Fruit fly (Drosophila melanogaster) whole organism, prepupa: ENCODE results near the gene Nup154.

Source experiments
- Blimp-1 ChIP-seq: fragments of 200-800 bp; sonication (Bioruptor generic); optimal IDR thresholded peaks from 3 replicates; lab custom pipeline; 2017; ENCODE audit warnings: missing biosample characterization, missing genetic modification characterization, mild to moderate bottlenecking, moderate library complexity, missing genetic modification reagents
- CG10631 ChIP-seq: fragments of 200-800 bp; sonication (Bioruptor generic); optimal IDR thresholded peaks from 2 replicates; lab custom pipeline; 2016; ENCODE audit warnings: missing biosample characterization, missing genetic modification characterization
- CG10669 ChIP-seq: fragments of 200-800 bp; sonication (Bioruptor generic); optimal IDR thresholded peaks from 3 replicates; lab custom pipeline; 2018; ENCODE audit warnings: missing biosample characterization, mild to moderate bottlenecking, missing genetic modification characterization, moderate library complexity
- CG11294 ChIP-seq: fragments of 200-800 bp; sonication (Bioruptor generic); IDR thresholded peaks from 2 replicates; pipeline ENCODE4 v1.3.6; 2022; ENCODE audit warnings: missing biosample characterization, missing genetic modification characterization
- CG11762 ChIP-seq: fragments of 200-800 bp; sonication (Bioruptor generic); optimal IDR thresholded peaks from 3 replicates; lab custom pipeline; 2016; ENCODE audit warnings: missing biosample characterization, missing genetic modification characterization; ENCODE audit not compliant: insufficient read depth
- CG11902 ChIP-seq: fragments of 200-800 bp; sonication (Bioruptor generic); optimal IDR thresholded peaks from 3 replicates; lab custom pipeline; 2016; ENCODE audit warnings: missing biosample characterization, missing genetic modification characterization
- CG15336 ChIP-seq: fragments of 200-800 bp; sonication (Bioruptor generic); IDR thresholded peaks from 2 replicates; pipeline ENCODE4 v1.3.6; 2022; ENCODE audit warnings: missing biosample characterization, missing genetic modification characterization
- CG1621 ChIP-seq: fragments of 200-800 bp; sonication (Bioruptor generic); optimal IDR thresholded peaks from 3 replicates; lab custom pipeline; 2018; ENCODE audit warnings: missing biosample characterization, mild to moderate bottlenecking, missing genetic modification characterization
- CG16779 ChIP-seq: fragments of 200-800 bp; sonication (Bioruptor generic); optimal IDR thresholded peaks from 3 replicates; lab custom pipeline; 2017; ENCODE audit warnings: missing biosample characterization, mild to moderate bottlenecking, missing genetic modification characterization
- CG31627 ChIP-seq: fragments of 200-800 bp; sonication (Bioruptor generic); optimal IDR thresholded peaks from 3 replicates; lab custom pipeline; 2016; ENCODE audit warnings: missing biosample characterization, missing genetic modification characterization
- CG32006 ChIP-seq: fragments of 200-800 bp; sonication (Bioruptor generic); optimal IDR thresholded peaks from 3 replicates; lab custom pipeline; 2017; ENCODE audit warnings: missing biosample characterization, mild to moderate bottlenecking, missing genetic modification characterization
- CG34406 ChIP-seq: fragments of 200-800 bp; sonication (Bioruptor generic); optimal IDR thresholded peaks from 3 replicates; lab custom pipeline; 2016; ENCODE audit warnings: missing biosample characterization, missing genetic modification characterization
- CG4318 ChIP-seq: fragments of 200-800 bp; sonication (Bioruptor generic); optimal IDR thresholded peaks from 3 replicates; lab custom pipeline; 2017; ENCODE audit warnings: missing biosample characterization, mild to moderate bottlenecking, missing genetic modification characterization
- CG6163 ChIP-seq: fragments of 200-800 bp; sonication (Bioruptor generic); IDR thresholded peaks from 3 replicates; pipeline ENCODE4 v1.3.6; 2022; ENCODE audit warnings: missing biosample characterization, missing genetic modification characterization
- CG6276 ChIP-seq: fragments of 200-800 bp; sonication (Bioruptor generic); optimal IDR thresholded peaks from 2 replicates; lab custom pipeline; 2017; ENCODE audit warnings: missing biosample characterization, mild to moderate bottlenecking, missing genetic modification characterization
- CG6792 ChIP-seq: fragments of 200-800 bp; sonication (Bioruptor generic); optimal IDR thresholded peaks from 3 replicates; lab custom pipeline; 2016; ENCODE audit warnings: missing biosample characterization, missing genetic modification characterization
- CG6854 ChIP-seq: fragments of 200-800 bp; sonication (Bioruptor generic); optimal IDR thresholded peaks from 2 replicates; lab custom pipeline; 2017; ENCODE audit warnings: missing biosample characterization, mild to moderate bottlenecking, missing genetic modification characterization
- CG7368 ChIP-seq: fragments of 200-800 bp; sonication (Bioruptor generic); optimal IDR thresholded peaks from 3 replicates; lab custom pipeline; 2016; ENCODE audit warnings: missing biosample characterization, missing genetic modification characterization
- CG8119 ChIP-seq: fragments of 200-800 bp; sonication (Bioruptor generic); IDR thresholded peaks from 3 replicates; pipeline ENCODE4 v1.3.6; 2022; ENCODE audit warnings: missing biosample characterization, missing genetic modification characterization
- CG8319 ChIP-seq: fragments of 200-800 bp; sonication (Bioruptor generic); optimal IDR thresholded peaks from 3 replicates; lab custom pipeline; 2016; ENCODE audit warnings: missing biosample characterization, missing genetic modification characterization
- CG8632 ChIP-seq: fragments of 200-800 bp; sonication (Bioruptor generic); optimal IDR thresholded peaks from 3 replicates; lab custom pipeline; 2016; ENCODE audit warnings: missing biosample characterization, missing genetic modification characterization
- Eip78C ChIP-seq: fragments of 200-800 bp; sonication (Bioruptor generic); peaks from one replicate; lab custom pipeline; 2016; ENCODE audit warnings: missing biosample characterization, missing genetic modification characterization
- Eip93F ChIP-seq: fragments of 200-800 bp; sonication (Bioruptor generic); optimal IDR thresholded peaks from 2 replicates; lab custom pipeline; 2016; ENCODE audit warnings: missing biosample characterization, mild to moderate bottlenecking, missing genetic modification characterization
- Ets21C ChIP-seq: fragments of 200-800 bp; sonication (Bioruptor generic); optimal IDR thresholded peaks from 3 replicates; lab custom pipeline; 2016; ENCODE audit warnings: missing biosample characterization, missing genetic modification characterization
- Ets96B ChIP-seq: fragments of 200-800 bp; optimal IDR thresholded peaks from 2 replicates; lab custom pipeline; 2019; ENCODE audit warnings: missing biosample characterization, mild to moderate bottlenecking, missing genetic modification characterization, moderate library complexity
- Gug ChIP-seq: fragments of 200-800 bp; sonication (Bioruptor generic); IDR thresholded peaks from 2 replicates; pipeline ENCODE4 v1.3.6; 2022; ENCODE audit warnings: missing biosample characterization, missing genetic modification characterization
- Hr38 ChIP-seq: sonication (Bioruptor generic); optimal IDR thresholded peaks from 2 replicates; lab custom pipeline; 2016; ENCODE audit warnings: missing biosample characterization, missing genetic modification characterization
- Hr39 ChIP-seq: fragments of 200-800 bp; sonication (Bioruptor generic); optimal IDR thresholded peaks from 2 replicates; lab custom pipeline; 2016; ENCODE audit warnings: missing biosample characterization, missing genetic modification characterization
- Hr4 ChIP-seq: fragments of 200-800 bp; sonication (Bioruptor generic); optimal IDR thresholded peaks from 3 replicates; lab custom pipeline; 2016; ENCODE audit warnings: missing biosample characterization, missing genetic modification characterization
- Lpt ChIP-seq: fragments of 200-800 bp; sonication (Bioruptor generic); optimal IDR thresholded peaks from 3 replicates; lab custom pipeline; 2016; ENCODE audit warnings: missing biosample characterization, missing genetic modification characterization
- Met ChIP-seq: fragments of 200-800 bp; sonication (Bioruptor generic); optimal IDR thresholded peaks from 3 replicates; lab custom pipeline; 2016; ENCODE audit warnings: missing biosample characterization, missing genetic modification characterization
- Smox ChIP-seq: fragments of 200-800 bp; sonication (Bioruptor generic); optimal IDR thresholded peaks from 3 replicates; lab custom pipeline; 2016; ENCODE audit warnings: missing biosample characterization, missing genetic modification characterization
- Sox102F ChIP-seq: fragments of 200-800 bp; sonication (Bioruptor generic); optimal IDR thresholded peaks from 2 replicates; lab custom pipeline; 2016; ENCODE audit warnings: missing biosample characterization, mild to moderate bottlenecking, missing genetic modification characterization
- Sox14 ChIP-seq: fragments of 200-800 bp; sonication (Bioruptor generic); optimal IDR thresholded peaks from 3 replicates; lab custom pipeline; 2016; ENCODE audit warnings: missing biosample characterization, missing genetic modification characterization
- Sox15 ChIP-seq: fragments of 200-800 bp; sonication (Bioruptor generic); optimal IDR thresholded peaks from 3 replicates; lab custom pipeline; 2016; ENCODE audit warnings: missing biosample characterization, missing genetic modification characterization
- achi ChIP-seq: fragments of 200-800 bp; sonication (Bioruptor generic); optimal IDR thresholded peaks from 3 replicates; lab custom pipeline; 2016; ENCODE audit warnings: missing biosample characterization, missing genetic modification characterization
- acj6 ChIP-seq: fragments of 200-800 bp; sonication (Bioruptor generic); optimal IDR thresholded peaks from 3 replicates; lab custom pipeline; 2016; ENCODE audit warnings: missing biosample characterization, missing genetic modification characterization
- cyc ChIP-seq: fragments of 200-800 bp; sonication (Bioruptor generic); optimal IDR thresholded peaks from 3 replicates; lab custom pipeline; 2016; ENCODE audit warnings: missing biosample characterization, missing genetic modification characterization
- dac ChIP-seq: fragments of 200-800 bp; sonication (Bioruptor generic); optimal IDR thresholded peaks from 2 replicates; lab custom pipeline; 2017; ENCODE audit warnings: missing biosample characterization, mild to moderate bottlenecking, missing genetic modification characterization
- dsx ChIP-seq: fragments of 200-800 bp; optimal IDR thresholded peaks from 3 replicates; lab custom pipeline; 2019; ENCODE audit warnings: missing biosample characterization, mild to moderate bottlenecking, missing genetic modification characterization, moderate library complexity; ENCODE audit not compliant: poor library complexity, severe bottlenecking
- eg ChIP-seq: fragments of 200-800 bp; sonication (Bioruptor generic); IDR thresholded peaks from 3 replicates; pipeline ENCODE4 v1.3.6; 2022; ENCODE audit warnings: missing biosample characterization, missing genetic modification characterization
- esn ChIP-seq: fragments of 200-800 bp; sonication (Bioruptor generic); optimal IDR thresholded peaks from 2 replicates; lab custom pipeline; 2016; ENCODE audit warnings: missing biosample characterization, mild to moderate bottlenecking, missing genetic modification characterization, moderate library complexity
- fd85E ChIP-seq: fragments of 200-800 bp; sonication (Bioruptor generic); optimal IDR thresholded peaks from 3 replicates; lab custom pipeline; 2016; ENCODE audit warnings: missing biosample characterization, missing genetic modification characterization
- fkh ChIP-seq: fragments of 200-800 bp; sonication (Bioruptor generic); optimal IDR thresholded peaks from 3 replicates; lab custom pipeline; 2017; ENCODE audit warnings: missing biosample characterization, mild to moderate bottlenecking, missing genetic modification characterization, moderate library complexity
- lz ChIP-seq: fragments of 200-800 bp; sonication (Bioruptor generic); optimal IDR thresholded peaks from 3 replicates; lab custom pipeline; 2016; ENCODE audit warnings: missing biosample characterization, missing genetic modification characterization
- net ChIP-seq: fragments of 200-800 bp; sonication (Bioruptor generic); optimal IDR thresholded peaks from 3 replicates; lab custom pipeline; 2016; ENCODE audit warnings: missing biosample characterization, missing genetic modification characterization
- pdm3 ChIP-seq: fragments of 200-800 bp; sonication (Bioruptor generic); optimal IDR thresholded peaks from 3 replicates; lab custom pipeline; 2016; ENCODE audit warnings: missing biosample characterization, missing genetic modification characterization
- salr ChIP-seq, 2 experiments: fragments of 200-800 bp; sonication (Bioruptor generic); optimal IDR thresholded peaks; 3 replicates each; lab custom pipeline; 2016 to 2018; ENCODE audit warnings: missing biosample characterization in 2 of 2, missing genetic modification characterization in 2 of 2, mild to moderate bottlenecking in 1 of 2
- spab ChIP-seq: fragments of 200-800 bp; sonication (Bioruptor generic); optimal IDR thresholded peaks from 2 replicates; lab custom pipeline; 2017; ENCODE audit warnings: missing biosample characterization, mild to moderate bottlenecking, missing genetic modification characterization, missing genetic modification reagents
- ss ChIP-seq, 2 experiments: fragments of 200-800 bp; sonication (Bioruptor generic); optimal IDR thresholded peaks; 2 replicates in 1 of 2; 3 replicates in 1 of 2; lab custom pipeline; 2017 to 2018; ENCODE audit warnings: mild to moderate bottlenecking in 2 of 2, missing biosample characterization in 2 of 2, missing genetic modification characterization in 2 of 2, moderate library complexity in 1 of 2
- svp ChIP-seq: fragments of 200-800 bp; sonication (Bioruptor generic); peaks from one replicate; lab custom pipeline; 2016; ENCODE audit warnings: missing biosample characterization, missing genetic modification characterization
- topi ChIP-seq: fragments of 200-800 bp; sonication (Bioruptor generic); optimal IDR thresholded peaks from 3 replicates; lab custom pipeline; 2016; ENCODE audit warnings: missing biosample characterization, missing genetic modification characterization
- vri ChIP-seq: fragments of 200-800 bp; sonication (Bioruptor generic); optimal IDR thresholded peaks from 3 replicates; lab custom pipeline; 2016; ENCODE audit warnings: missing biosample characterization, mild to moderate bottlenecking, missing genetic modification characterization

Nup154 gene

dm6 chr2L:11022804-11023203 lies 18.2 kb downstream of the Nup154 start:
- TF ChIP-seq Eip93F (GFP tag; lab: Kevin White, UChicago) = no peak
- no peak for TF ChIP-seq Hr38 (GFP tag; lab: Kevin White, UChicago)
- no peak for TF ChIP-seq Lpt
- no peak for TF ChIP-seq Blimp-1 (GFP tag; lab: Kevin White, UChicago)
- TF ChIP-seq Met (GFP tag; lab: Kevin White, UChicago) = peak; percentile 35
- peak; percentile 87 for TF ChIP-seq Eip78C
- TF ChIP-seq vri (GFP tag; lab: Kevin White, UChicago) = peak; percentile 1
- TF ChIP-seq CG8319 (GFP tag; lab: Kevin White, UChicago) = no peak
- peak; percentile 41; the same call in 1 of the 3 replicates for TF ChIP-seq CG6163 (GFP tag; lab: Robert Waterston, UW)
- TF ChIP-seq CG15336 (GFP tag; lab: Robert Waterston, UW) = peak; percentile 25; the same call in 1 of the 2 replicates
- TF ChIP-seq fd85E (GFP tag; lab: Kevin White, UChicago) = no peak
- TF ChIP-seq fkh (GFP tag; lab: Kevin White, UChicago) = no peak
- peak; percentile 67 for TF ChIP-seq svp
- no peak for TF ChIP-seq CG6792 (GFP tag; lab: Kevin White, UChicago)
- no peak for TF ChIP-seq lz (GFP tag; lab: Kevin White, UChicago)
- peak; percentile 28 for TF ChIP-seq pdm3
- no peak for TF ChIP-seq ss (GFP tag; optimal IDR thresholded peaks at IDR 0.05; lab: Kevin White, UChicago)
- no peak for TF ChIP-seq CG7368 (GFP tag; lab: Kevin White, UChicago)
- peak; percentile 0 for TF ChIP-seq cyc
- TF ChIP-seq dsx = no peak
- TF ChIP-seq spab (GFP tag; lab: Kevin White, UChicago) = no peak
- TF ChIP-seq Hr39 (GFP tag; lab: Kevin White, UChicago) = peak; percentile 9
- TF ChIP-seq acj6 = peak; percentile 42
- no peak for TF ChIP-seq net (GFP tag; lab: Kevin White, UChicago)
- no peak for TF ChIP-seq CG34406
- no peak for TF ChIP-seq CG6854 (GFP tag; lab: Kevin White, UChicago)
- peak; percentile 39 for TF ChIP-seq achi (GFP tag; lab: Kevin White, UChicago)
- peak in 1 of 2 experiments; percentile 14 for TF ChIP-seq salr (GFP tag; optimal IDR thresholded peaks at IDR 0.05; lab: Kevin White, UChicago)
- TF ChIP-seq Sox102F (GFP tag; lab: Kevin White, UChicago) = peak; percentile 52
- no peak for TF ChIP-seq CG6276 (GFP tag; lab: Kevin White, UChicago)
- no peak for TF ChIP-seq CG1621 (tag; lab: Kevin White, UChicago)
- TF ChIP-seq CG11902 = no peak
- peak; percentile 26 for TF ChIP-seq Smox
- 0 out of 3 replicates have a peak, but pooled peaks have one; percentile 25 for TF ChIP-seq CG8119 (GFP tag; lab: Robert Waterston, UW)
- TF ChIP-seq dac = no peak
- TF ChIP-seq CG16779 = no peak
- peak; percentile 39 for TF ChIP-seq esn (GFP tag; lab: Kevin White, UChicago)
- peak; percentile 44 for TF ChIP-seq CG32006 (GFP tag; lab: Kevin White, UChicago)
- TF ChIP-seq CG10669 (GFP tag; lab: Kevin White, UChicago) = no peak
- peak; percentile 9 for TF ChIP-seq CG31627 (GFP tag; lab: Kevin White, UChicago)
- TF ChIP-seq Ets96B (tag; lab: Kevin White, UChicago) = no peak
- TF ChIP-seq Gug (GFP tag; lab: Robert Waterston, UW) = no peak
- TF ChIP-seq Sox14 (GFP tag; lab: Kevin White, UChicago) = peak; percentile 15
- TF ChIP-seq CG11762 (GFP tag; lab: Kevin White, UChicago) = no peak
- TF ChIP-seq eg = no peak
- TF ChIP-seq CG10631 = no peak
- no peak for TF ChIP-seq CG8632 (GFP tag; lab: Kevin White, UChicago)
- no peak for TF ChIP-seq Sox15
- peak; percentile 21 for TF ChIP-seq topi (GFP tag; lab: Kevin White, UChicago)
- no peak for TF ChIP-seq CG11294 (GFP tag; lab: Robert Waterston, UW)
- TF ChIP-seq CG4318 = no peak
- TF ChIP-seq Hr4 = peak; percentile 25
- TF ChIP-seq Ets21C = peak; percentile 15
